Worm (Caenorhabditis elegans): ENCODE data around the gene F39G3.2.

Gene F39G3.2

DNA sequence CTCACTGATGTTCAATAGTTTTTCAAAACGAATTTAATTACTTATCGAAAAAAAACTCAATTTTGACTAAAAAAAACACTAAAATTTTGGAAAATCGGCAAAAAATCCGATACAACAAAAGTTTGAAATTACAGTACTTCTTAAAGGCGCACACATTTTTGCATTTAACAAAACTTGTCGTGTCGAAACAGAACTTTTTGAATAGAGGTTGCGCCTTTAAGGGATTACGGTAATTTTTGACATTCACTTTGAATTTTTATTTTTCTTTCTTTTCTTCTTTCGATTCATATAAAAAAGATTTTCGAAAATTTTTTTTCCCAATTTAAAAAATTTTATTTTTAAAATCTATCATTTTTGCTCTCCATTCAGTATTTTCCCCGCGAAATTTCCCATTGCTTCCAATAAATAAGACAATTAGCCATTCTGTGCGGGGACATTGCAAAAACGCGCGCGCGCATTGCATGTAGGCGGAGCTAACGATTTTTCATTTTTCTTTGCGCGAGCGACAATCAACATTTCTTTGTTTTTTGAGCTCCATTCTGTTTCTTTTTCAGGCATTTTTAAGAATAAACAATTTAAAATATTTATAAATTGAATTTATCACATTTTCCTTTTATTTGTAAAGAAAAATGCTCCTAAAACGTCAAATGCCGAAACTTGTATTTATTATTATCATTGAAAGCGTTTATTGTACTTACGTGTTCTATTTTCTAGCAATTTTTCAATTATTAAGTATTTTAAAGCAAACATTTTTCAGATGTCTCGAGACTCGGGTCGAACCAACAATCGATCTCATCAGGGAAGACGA is 6.3 kb upstream of the F39G3.2 start, which contains the start of gene F39G3.3 (continued):
- TF ChIP-seq ceh-31 (tag; optimal IDR thresholded peaks at IDR 0.05) (peak; percentile 89), K09A11.1 (tag; optimal IDR thresholded peaks at IDR 0.05; ENCODE audit: insufficient read depth) (peak; percentile 80), rnt-1 (tag; optimal IDR thresholded peaks at IDR 0.05) (peak; percentile 82), ceh-30 (tag; optimal IDR thresholded peaks at IDR 0.05) (peak; percentile 26), nhr-232 (tag; optimal IDR thresholded peaks at IDR 0.05) (peak; percentile 69), nfya-1 (tag; optimal IDR thresholded peaks at IDR 0.05) (peak; percentile 89), dve-1 (tag; optimal IDR thresholded peaks at IDR 0.05) (no peak), ceh-34 (tag; optimal IDR thresholded peaks at IDR 0.05) (peak; percentile 86), eyg-1 (tag; optimal IDR thresholded peaks at IDR 0.05) (peak; percentile 75), sox-2 (GFP tag; IDR thresholded peaks at IDR 0.05) (peak; percentile 82), tbx-2 (tag; optimal IDR thresholded peaks at IDR 0.05) (peak; percentile 89), ahr-1 (tag; optimal IDR thresholded peaks at IDR 0.05) (peak; percentile 78), elt-2 (tag; optimal IDR thresholded peaks at IDR 0.05) (peak; percentile 95), pax-1 (tag; optimal IDR thresholded peaks at IDR 0.05) (peak; percentile 25), dmd-4 (tag; optimal IDR thresholded peaks at IDR 0.05; ENCODE audit: borderline replicate concordance) (peak; percentile 70), fkh-10 (GFP tag; optimal IDR thresholded peaks at IDR 0.05) (peak; percentile 66), unc-55 (GFP tag; optimal IDR thresholded peaks at IDR 0.05) (no peak), zip-5 (tag; optimal IDR thresholded peaks at IDR 0.05) (peak; percentile 86), hlh-13 (GFP tag; optimal IDR thresholded peaks at IDR 0.05) (peak; percentile 70), pqm-1 (tag; optimal IDR thresholded peaks at IDR 0.05) (no peak), mec-3 (tag; optimal IDR thresholded peaks at IDR 0.05; ENCODE audit: borderline replicate concordance) (no peak), fkh-6 (tag; optimal IDR thresholded peaks at IDR 0.05) (peak; percentile 83), madf-2 (tag; optimal IDR thresholded peaks at IDR 0.05) (peak; percentile 86), unc-42 (tag; optimal IDR thresholded peaks at IDR 0.05) (peak; percentile 92), ceh-6 (GFP tag; optimal IDR thresholded peaks at IDR 0.05) (peak; percentile 63), ceh-24 (tag; optimal IDR thresholded peaks at IDR 0.05) (peak; percentile 65), ama-1 (optimal IDR thresholded peaks at IDR 0.05) (no peak), K02D7.2 (tag; optimal IDR thresholded peaks at IDR 0.05) (peak; percentile 83), hlh-8 (tag; optimal IDR thresholded peaks at IDR 0.05) (peak; percentile 89)

DNA sequence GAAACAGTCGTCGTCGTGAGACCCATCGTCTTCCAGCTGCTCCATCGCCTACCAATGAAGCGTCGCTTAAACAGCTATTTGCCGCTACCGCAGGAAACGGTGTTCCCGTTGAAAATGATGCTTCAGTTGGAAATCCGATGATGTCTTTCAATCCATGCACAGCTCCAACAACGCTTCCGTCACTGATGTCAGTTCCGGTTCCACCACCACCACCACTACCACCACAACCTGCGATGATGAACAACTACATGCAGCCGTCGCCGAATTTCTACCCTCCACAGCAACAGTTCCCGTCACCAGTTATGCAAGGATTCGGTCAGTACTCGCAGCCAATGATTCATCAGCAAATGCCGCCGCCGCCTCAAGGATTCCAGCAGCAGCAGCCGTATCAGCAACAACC is 3.7 kb upstream of the F39G3.2 start:
- no peak for TF ChIP-seq che-1 (tag; optimal IDR thresholded peaks at IDR 0.05)
- TF ChIP-seq tbx-2 (tag; optimal IDR thresholded peaks at IDR 0.05) = no peak
- no peak for TF ChIP-seq tbx-7 (tag; optimal IDR thresholded peaks at IDR 0.05)
- TF ChIP-seq hlh-13 (GFP tag; optimal IDR thresholded peaks at IDR 0.05) = no peak
- no peak for TF ChIP-seq ceh-45 (GFP tag; IDR thresholded peaks at IDR 0.05)
- TF ChIP-seq ztf-16 (tag; optimal IDR thresholded peaks at IDR 0.05) = no peak
- TF ChIP-seq ceh-14 (tag; optimal IDR thresholded peaks at IDR 0.05) = no peak
- TF ChIP-seq K02D7.2 (tag; optimal IDR thresholded peaks at IDR 0.05) = no peak
- TF ChIP-seq fax-1 (tag; optimal IDR thresholded peaks at IDR 0.05) = no peak
- TF ChIP-seq K09A11.1 (tag; optimal IDR thresholded peaks at IDR 0.05; ENCODE audit: insufficient read depth) = no peak
- TF ChIP-seq nhr-232 (tag; optimal IDR thresholded peaks at IDR 0.05) = no peak
- no peak for TF ChIP-seq madf-2 (tag; optimal IDR thresholded peaks at IDR 0.05)
- TF ChIP-seq unc-86 (tag; optimal IDR thresholded peaks at IDR 0.05) = no peak
- no peak for TF ChIP-seq ceh-22 (tag; optimal IDR thresholded peaks at IDR 0.05)
- no peak for TF ChIP-seq hlh-8 (tag; optimal IDR thresholded peaks at IDR 0.05)
- no peak for TF ChIP-seq ceh-19 (GFP tag; optimal IDR thresholded peaks at IDR 0.05)
- TF ChIP-seq unc-42 (tag; optimal IDR thresholded peaks at IDR 0.05) = no peak
- TF ChIP-seq ceh-18 (tag; optimal IDR thresholded peaks at IDR 0.05) = no peak
- TF ChIP-seq elt-4 (tag; optimal IDR thresholded peaks at IDR 0.05) = no peak
- TF ChIP-seq nfya-1 (tag; optimal IDR thresholded peaks at IDR 0.05) = no peak
